Fruit fly (Drosophila melanogaster) whole organism, embryonic: ENCODE data around the gene CG1572.

Source experiments
- BEAF-32 ChIP-seq: fragments of 200-800 bp; sonication (Bioruptor generic); optimal IDR thresholded peaks from 3 replicates; lab custom pipeline; 2017; ENCODE audit warnings: missing biosample characterization, missing genetic modification characterization, mild to moderate bottlenecking, moderate library complexity, missing genetic modification reagents
- CG10209 ChIP-seq: fragments of 200-800 bp; sonication (Bioruptor generic); optimal IDR thresholded peaks from 3 replicates; lab custom pipeline; 2017; ENCODE audit warnings: missing biosample characterization, mild to moderate bottlenecking, missing genetic modification characterization, missing genetic modification reagents
- CG12659 ChIP-seq: fragments of 200-800 bp; sonication (Bioruptor generic); optimal IDR thresholded peaks from 3 replicates; lab custom pipeline; 2017; ENCODE audit warnings: mild to moderate bottlenecking, missing biosample characterization, missing genetic modification reagents, missing genetic modification characterization
- CG12942 ChIP-seq: fragments of 200-800 bp; sonication (Bioruptor generic); optimal IDR thresholded peaks from 3 replicates; lab custom pipeline; 2016; ENCODE audit warnings: missing biosample characterization, missing genetic modification characterization
- CG15269 ChIP-seq: fragments of 200-800 bp; sonication (Bioruptor generic); optimal IDR thresholded peaks from 2 replicates; lab custom pipeline; 2018; ENCODE audit warnings: missing biosample characterization, mild to moderate bottlenecking, missing genetic modification characterization, moderate library complexity
- CG15696 ChIP-seq: fragments of 200-800 bp; sonication (Bioruptor generic); optimal IDR thresholded peaks from 2 replicates; lab custom pipeline; 2019; ENCODE audit warnings: missing biosample characterization, mild to moderate bottlenecking, missing genetic modification characterization, moderate library complexity
- CG1603 ChIP-seq: fragments of 200-800 bp; sonication (Bioruptor generic); optimal IDR thresholded peaks from 2 replicates; lab custom pipeline; 2019; ENCODE audit warnings: missing biosample characterization, mild to moderate bottlenecking, missing genetic modification characterization, moderate library complexity
- CG17568 ChIP-seq: fragments of 200-800 bp; sonication (Bioruptor generic); optimal IDR thresholded peaks from 2 replicates; lab custom pipeline; 2018; ENCODE audit warnings: missing biosample characterization, mild to moderate bottlenecking, missing genetic modification characterization, moderate library complexity
- CG3163 ChIP-seq: fragments of 200-800 bp; sonication (Bioruptor generic); optimal IDR thresholded peaks from 3 replicates; lab custom pipeline; 2016; ENCODE audit warnings: missing biosample characterization, missing genetic modification characterization
- CG33213 ChIP-seq: fragments of 200-800 bp; sonication (Bioruptor generic); optimal IDR thresholded peaks from 3 replicates; lab custom pipeline; 2016; ENCODE audit warnings: missing biosample characterization, missing genetic modification characterization
- CG4617 ChIP-seq: fragments of 200-800 bp; sonication (Bioruptor generic); optimal IDR thresholded peaks from 3 replicates; lab custom pipeline; 2016; ENCODE audit warnings: missing biosample characterization, missing genetic modification characterization, borderline replicate concordance
- CG5953 ChIP-seq: fragments of 200-800 bp; sonication (Bioruptor generic); IDR thresholded peaks from 2 replicates; pipeline ENCODE4 v1.3.6; 2022; ENCODE audit warnings: missing biosample characterization, missing genetic modification characterization
- CG6175 ChIP-seq: fragments of 200-800 bp; sonication (Bioruptor generic); IDR thresholded peaks from 3 replicates; pipeline ENCODE4 v1.3.6; 2022; ENCODE audit warnings: missing biosample characterization, missing genetic modification characterization
- CkIIα-i1 ChIP-seq: fragments of 200-800 bp; sonication (Bioruptor generic); IDR thresholded peaks from 2 replicates; pipeline ENCODE4 v1.3.6; 2022; ENCODE audit warnings: missing biosample characterization, missing genetic modification characterization
- D ChIP-seq, 2 experiments: fragments of 200-800 bp in 1 of 2; fragments of >200 bp in 1 of 2; sonication (Bioruptor generic) in 1 of 2; optimal IDR thresholded peaks; 2 replicates in 1 of 2; 3 replicates in 1 of 2; lab custom pipeline; 2017; ENCODE audit warnings: mild to moderate bottlenecking in 1 of 2, missing biosample characterization in 1 of 2, missing genetic modification characterization in 1 of 2, missing genetic modification reagents in 1 of 2
- Dad ChIP-seq: fragments of 200-800 bp; sonication (Bioruptor generic); optimal IDR thresholded peaks from 3 replicates; lab custom pipeline; 2016; ENCODE audit warnings: missing biosample characterization, missing genetic modification characterization
- Dbx ChIP-seq: fragments of 200-800 bp; sonication (Bioruptor generic); IDR thresholded peaks from 3 replicates; pipeline ENCODE4 v1.3.6; 2022; ENCODE audit warnings: missing biosample characterization, missing genetic modification characterization
- Dek ChIP-seq: fragments of 200-800 bp; sonication (Bioruptor generic); optimal IDR thresholded peaks from 3 replicates; lab custom pipeline; 2019; ENCODE audit warnings: missing biosample characterization, mild to moderate bottlenecking, missing genetic modification characterization, moderate library complexity
- Doc2 ChIP-seq: fragments of 200-800 bp; sonication (Bioruptor generic); IDR thresholded peaks from 2 replicates; pipeline ENCODE4 v1.3.6; 2022; ENCODE audit warnings: missing biosample characterization, missing genetic modification characterization
- Gug ChIP-seq: fragments of 200-800 bp; sonication (Bioruptor generic); IDR thresholded peaks from 4 replicates; pipeline ENCODE4 v1.3.6; 2022; ENCODE audit warnings: missing biosample characterization, missing genetic modification characterization
- HLH54F ChIP-seq: fragments of 200-800 bp; sonication (Bioruptor generic); optimal IDR thresholded peaks from 3 replicates; lab custom pipeline; 2016; ENCODE audit warnings: missing biosample characterization, missing genetic modification characterization
- Lpt ChIP-seq: fragments of >200 bp; optimal IDR thresholded peaks from 2 replicates; lab custom pipeline; 2018; ENCODE audit warnings: missing biosample characterization, missing genetic modification characterization
- MBD-R2 ChIP-seq: fragments of 200-800 bp; sonication (Bioruptor generic); IDR thresholded peaks from 2 replicates; pipeline ENCODE4 v1.3.6; 2022; ENCODE audit warnings: missing biosample characterization, missing genetic modification characterization
- MTF-1 ChIP-seq: fragments of 200-800 bp; sonication (Bioruptor generic); optimal IDR thresholded peaks from 2 replicates; lab custom pipeline; 2018; ENCODE audit warnings: missing biosample characterization, mild to moderate bottlenecking, missing genetic modification characterization, borderline replicate concordance
- Max ChIP-seq: fragments of 200-800 bp; sonication (Bioruptor generic); optimal IDR thresholded peaks from 2 replicates; lab custom pipeline; 2016; ENCODE audit warnings: missing biosample characterization, mild to moderate bottlenecking, missing genetic modification characterization
- Ravus ChIP-seq: fragments of 200-800 bp; sonication (Bioruptor generic); IDR thresholded peaks from 2 replicates; pipeline ENCODE4 v1.3.6; 2022; ENCODE audit warnings: missing biosample characterization, missing genetic modification characterization
- Sin3A ChIP-seq: fragments of >200 bp; optimal IDR thresholded peaks from 2 replicates; lab custom pipeline; 2018
- Sox100B ChIP-seq: fragments of 200-800 bp; sonication (Bioruptor generic); optimal IDR thresholded peaks from 3 replicates; lab custom pipeline; 2018; ENCODE audit warnings: missing biosample characterization, mild to moderate bottlenecking, missing genetic modification characterization
- Ssrp ChIP-seq: fragments of 200-800 bp; sonication (Bioruptor generic); optimal IDR thresholded peaks from 2 replicates; lab custom pipeline; 2018; ENCODE audit warnings: missing biosample characterization, mild to moderate bottlenecking, missing genetic modification characterization, moderate library complexity
- ab ChIP-seq: fragments of 200-800 bp; sonication (Bioruptor generic); optimal IDR thresholded peaks from 2 replicates; lab custom pipeline; 2016; ENCODE audit warnings: missing biosample characterization, missing genetic modification characterization
- aop ChIP-seq: fragments of 200-800 bp; sonication (Bioruptor generic); IDR thresholded peaks from 2 replicates; pipeline ENCODE4 v1.3.6; 2022; ENCODE audit warnings: missing biosample characterization, missing genetic modification characterization
- bbx ChIP-seq: fragments of 200-800 bp; sonication (Bioruptor generic); IDR thresholded peaks from 2 replicates; pipeline ENCODE4 v1.3.6; 2022; ENCODE audit warnings: missing biosample characterization, missing genetic modification characterization; ENCODE audit not compliant: partially characterized antibody
- bowl ChIP-seq: fragments of 200-800 bp; sonication (Bioruptor generic); IDR thresholded peaks from 2 replicates; pipeline ENCODE4 v1.3.6; 2022; ENCODE audit warnings: missing biosample characterization, missing genetic modification characterization
- cad ChIP-seq: fragments of >200 bp; optimal IDR thresholded peaks from 2 replicates; lab custom pipeline; 2017; ENCODE audit warnings: missing biosample characterization, missing genetic modification characterization
- cwo ChIP-seq: fragments of 200-800 bp; sonication (Bioruptor generic); optimal IDR thresholded peaks from 3 replicates; lab custom pipeline; 2017; ENCODE audit warnings: missing biosample characterization, missing genetic modification characterization, mild to moderate bottlenecking, moderate library complexity, missing genetic modification reagents
- danr ChIP-seq: fragments of 200-800 bp; sonication (Bioruptor generic); IDR thresholded peaks from 2 replicates; pipeline ENCODE4 v1.3.6; 2022; ENCODE audit warnings: missing biosample characterization, missing genetic modification characterization
- emc ChIP-seq: fragments of 200-800 bp; sonication (Bioruptor generic); optimal IDR thresholded peaks from 2 replicates; lab custom pipeline; 2016; ENCODE audit warnings: missing biosample characterization, missing genetic modification characterization
- eve ChIP-seq, 2 experiments: fragments of >200 bp; optimal IDR thresholded peaks; 2 replicates each; lab custom pipeline; 2017; ENCODE audit warnings: missing biosample characterization in 2 of 2, missing genetic modification characterization in 2 of 2
- ind ChIP-seq: fragments of 200-800 bp; sonication (Bioruptor generic); optimal IDR thresholded peaks from 3 replicates; lab custom pipeline; 2016; ENCODE audit warnings: missing biosample characterization, missing genetic modification characterization
- insv ChIP-seq, 2 experiments: fragments of 200-800 bp; sonication (Bioruptor generic); optimal IDR thresholded peaks; 3 replicates each; lab custom pipeline; 2016 to 2018; ENCODE audit warnings: missing biosample characterization in 2 of 2, missing genetic modification characterization in 2 of 2
- mld ChIP-seq: fragments of 200-800 bp; sonication (Bioruptor generic); IDR thresholded peaks from 3 replicates; pipeline ENCODE4 v1.3.6; 2022; ENCODE audit warnings: missing biosample characterization, missing genetic modification characterization; ENCODE audit not compliant: partially characterized antibody
- nerfin-2 ChIP-seq: fragments of 200-800 bp; sonication (Bioruptor generic); IDR thresholded peaks from 2 replicates; pipeline ENCODE4 v1.3.6; 2022; ENCODE audit warnings: missing biosample characterization, missing genetic modification characterization; ENCODE audit not compliant: partially characterized antibody
- sens-2 ChIP-seq: fragments of 200-800 bp; sonication (Bioruptor generic); IDR thresholded peaks from 2 replicates; pipeline ENCODE4 v1.3.6; 2022; ENCODE audit warnings: missing biosample characterization, missing genetic modification characterization
- sima ChIP-seq: fragments of 200-800 bp; sonication (Bioruptor generic); optimal IDR thresholded peaks from 2 replicates; lab custom pipeline; 2016; ENCODE audit warnings: missing biosample characterization, missing genetic modification characterization
- tgo ChIP-seq: fragments of 200-800 bp; sonication (Bioruptor generic); IDR thresholded peaks from 3 replicates; pipeline ENCODE4 v1.3.6; 2022; ENCODE audit warnings: missing biosample characterization, missing genetic modification characterization
- tin ChIP-seq: fragments of 200-800 bp; sonication (Bioruptor generic); optimal IDR thresholded peaks from 3 replicates; lab custom pipeline; 2016; ENCODE audit warnings: missing biosample characterization, missing genetic modification characterization
- vfl ChIP-seq: fragments of 200-800 bp; sonication (Bioruptor generic); optimal IDR thresholded peaks from 2 replicates; lab custom pipeline; 2016; ENCODE audit warnings: missing biosample characterization, missing genetic modification characterization
- z ChIP-seq: fragments of 200-800 bp; sonication (Bioruptor generic); IDR thresholded peaks from 3 replicates; pipeline ENCODE4 v1.3.6; 2022; ENCODE audit warnings: missing biosample characterization, missing genetic modification characterization

The CG1572 gene

DNA sequence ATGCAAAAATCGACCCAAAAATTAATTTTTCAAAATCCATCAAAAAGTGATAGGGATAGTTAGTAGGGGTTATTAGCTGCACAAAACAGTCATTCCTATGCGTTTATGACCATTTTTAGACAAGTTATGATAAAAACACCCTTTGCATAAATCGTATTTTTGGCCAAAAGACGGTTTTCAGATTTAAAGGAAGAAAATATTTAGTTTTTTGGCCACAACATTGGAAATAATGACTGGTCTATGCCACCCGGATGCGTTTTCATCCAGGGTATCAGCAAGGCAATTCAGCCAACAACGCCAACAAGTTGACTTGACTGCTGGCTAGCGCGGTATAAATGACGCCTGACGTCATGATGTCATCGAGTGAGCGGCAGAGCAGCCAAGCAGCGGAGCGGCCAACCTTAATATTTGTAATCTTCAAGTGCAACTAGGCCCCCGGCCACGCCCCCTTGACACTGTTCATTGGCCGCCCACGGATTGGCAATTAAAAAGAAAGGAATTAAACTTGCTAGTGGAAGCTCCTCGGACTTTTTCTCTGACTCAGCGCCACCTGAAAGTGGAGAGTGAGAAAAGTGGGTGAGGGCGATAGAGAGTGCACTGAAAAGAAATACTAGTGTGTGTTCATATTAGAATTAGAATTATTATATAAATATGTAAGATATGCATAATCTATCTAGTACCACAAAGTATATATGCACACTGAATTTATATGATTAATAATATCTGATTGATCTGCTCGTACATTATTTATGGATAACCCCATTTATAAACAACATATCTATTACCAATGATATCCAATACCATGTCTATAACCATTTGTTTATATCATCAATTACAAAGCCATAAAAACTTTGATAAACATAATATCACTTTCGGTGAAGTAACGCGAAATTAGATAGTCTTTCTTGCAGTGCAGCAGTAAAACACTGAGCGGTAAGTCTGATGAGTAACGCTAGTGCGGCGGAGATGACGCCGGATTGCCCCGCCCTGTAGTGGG is 1.6 kb upstream of the CG1572 start (continued):
- TF ChIP-seq cwo (GFP tag; lab: Kevin White, UChicago) = peak; percentile 86
- TF ChIP-seq Lpt (GFP tag; lab: Kevin White, UChicago) = no peak
- peak; percentile 11 for TF ChIP-seq CG3163
- TF ChIP-seq vfl = no peak
- TF ChIP-seq z (GFP tag; lab: Robert Waterston, UW) = no peak
- TF ChIP-seq danr (GFP tag; lab: Robert Waterston, UW) = peak; percentile 55; the same call in 1 of the 2 replicates
- no peak for TF ChIP-seq CkIIα-i1 (GFP tag; lab: Robert Waterston, UW)
- no peak for TF ChIP-seq CG33213 (GFP tag; lab: Kevin White, UChicago)
- peak; percentile 85 for TF ChIP-seq Ssrp (tag; lab: Kevin White, UChicago)
- 0 out of 4 replicates have a peak, but pooled peaks have one; percentile 17 for TF ChIP-seq Gug (GFP tag; lab: Robert Waterston, UW)
- peak; percentile 92 for TF ChIP-seq CG15269 (tag; lab: Kevin White, UChicago)
- TF ChIP-seq CG4617 (GFP tag; lab: Kevin White, UChicago) = peak; percentile 38
- peak; percentile 72 for TF ChIP-seq tin (GFP tag; lab: Kevin White, UChicago)
- no peak for TF ChIP-seq Sox100B (GFP tag; lab: Kevin White, UChicago)
- TF ChIP-seq Dad (GFP tag; lab: Kevin White, UChicago) = peak; percentile 25
- no peak for TF ChIP-seq Doc2 (GFP tag; lab: Robert Waterston, UW)
- TF ChIP-seq mld (GFP tag; lab: Robert Waterston, UW) = no peak
- peak; percentile 49 for TF ChIP-seq CG15696 (tag; lab: Kevin White, UChicago)
- TF ChIP-seq eve (GFP tag; optimal IDR thresholded peaks at IDR 0.05; lab: Kevin White, UChicago) = no peak
- TF ChIP-seq nerfin-2 (GFP tag; lab: Robert Waterston, UW) = no peak
- no peak for TF ChIP-seq CG17568 (GFP tag; lab: Kevin White, UChicago)
- no peak for TF ChIP-seq Sin3A (lab: Kevin White, UChicago)
- TF ChIP-seq CG12942 = peak; percentile 56
- TF ChIP-seq MBD-R2 (GFP tag; lab: Robert Waterston, UW) = no peak
- no peak for TF ChIP-seq aop (GFP tag; lab: Robert Waterston, UW)
- no peak; the same call in 1 of the 2 replicates for TF ChIP-seq bbx (GFP tag; lab: Robert Waterston, UW)
- no peak for TF ChIP-seq CG1603 (tag; lab: Kevin White, UChicago)
- no peak for TF ChIP-seq sens-2 (GFP tag; lab: Robert Waterston, UW)
- TF ChIP-seq BEAF-32 (GFP tag; lab: Kevin White, UChicago) = no peak
- TF ChIP-seq tgo (GFP tag; lab: Robert Waterston, UW) = peak; percentile 72
- TF ChIP-seq Dek (tag; lab: Kevin White, UChicago) = peak; percentile 90
- peak; percentile 70; the same call in 2 of the 3 replicates for TF ChIP-seq Dbx (GFP tag; lab: Robert Waterston, UW)
- TF ChIP-seq cad (GFP tag; lab: Kevin White, UChicago) = no peak
- no peak for TF ChIP-seq sima
- peak in 1 of 2 experiments; percentile 58 for TF ChIP-seq insv (GFP tag; optimal IDR thresholded peaks at IDR 0.05; lab: Kevin White, UChicago)
- TF ChIP-seq CG6175 (GFP tag; lab: Robert Waterston, UW) = no peak
- TF ChIP-seq CG5953 (GFP tag; lab: Robert Waterston, UW) = 0 out of 2 replicates have a peak, but pooled peaks have one; percentile 21
- no peak for TF ChIP-seq MTF-1
- peak; percentile 75 for TF ChIP-seq ind (GFP tag; lab: Kevin White, UChicago)
- peak; percentile 92 for TF ChIP-seq CG12659 (GFP tag; lab: Kevin White, UChicago)
- peak; percentile 89 for TF ChIP-seq CG10209
- peak; percentile 18 for TF ChIP-seq Max (GFP tag; lab: Kevin White, UChicago)
- TF ChIP-seq emc (GFP tag; lab: Kevin White, UChicago) = no peak
- TF ChIP-seq Ravus = no peak
- TF ChIP-seq D (optimal IDR thresholded peaks at IDR 0.05; lab: Kevin White, UChicago) = no peak
- TF ChIP-seq D (GFP tag; optimal IDR thresholded peaks at IDR 0.05; lab: Kevin White, UChicago) = peak; percentile 76
- TF ChIP-seq HLH54F (GFP tag; lab: Kevin White, UChicago) = peak; percentile 44
- no peak for TF ChIP-seq ab
- no peak for TF ChIP-seq bowl (GFP tag; lab: Robert Waterston, UW)
